Worm (Caenorhabditis elegans): Measurements from ENCODE around the gene C03B1.3.

C03B1.3 gene

ce11 chrX:6371192-6372116, 5.6 kb downstream of the C03B1.3 start (continued):
- peak; percentile 43 for TF ChIP-seq zip-2 (tag; optimal IDR thresholded peaks at IDR 0.05)
- peak; percentile 48; the same call in 1 of the 2 replicates for TF ChIP-seq mdt-29 (GFP tag; IDR thresholded peaks at IDR 0.05)
- TF ChIP-seq tra-1 (GFP tag; IDR thresholded peaks at IDR 0.05) = peak; percentile 80; the same call in 1 of the 2 replicates
- no peak for TF ChIP-seq jun-1 (tag; optimal IDR thresholded peaks at IDR 0.05)
- no peak for TF ChIP-seq skn-1 (tag; optimal IDR thresholded peaks at IDR 0.05)
- TF ChIP-seq ceh-32 (tag; optimal IDR thresholded peaks at IDR 0.05; ENCODE audit: poor library complexity) = peak; percentile 39
- peak; percentile 56; the same call in 1 of the 2 replicates for TF ChIP-seq nhr-41 (GFP tag; IDR thresholded peaks at IDR 0.05)
- no peak for TF ChIP-seq mxl-2 (GFP tag; conservative IDR thresholded peaks at IDR 0.05)
- no peak for TF ChIP-seq nhr-6 (tag; optimal IDR thresholded peaks at IDR 0.05)

ce11 chrX:6373348-6373747, 7.5 kb downstream of the C03B1.3 start, which contains the start of gene C03B1.17:
Gene C03B1.17, plus strand, starts transcription at chrX:6373648.
- TF ChIP-seq duxl-1 (tag; optimal IDR thresholded peaks at IDR 0.05; ENCODE audit: poor library complexity) = no peak
- no peak for TF ChIP-seq nhr-237 (tag; optimal IDR thresholded peaks at IDR 0.05)
- TF ChIP-seq egl-43 (GFP tag; IDR thresholded peaks at IDR 0.05) = no peak
- TF ChIP-seq dmd-9 (GFP tag; IDR thresholded peaks at IDR 0.05) = no peak
- no peak for TF ChIP-seq lin-1 (GFP tag; IDR thresholded peaks at IDR 0.05)
- no peak for TF ChIP-seq F10B5.3 (tag; optimal IDR thresholded peaks at IDR 0.05)
- TF ChIP-seq T20F7.1 (GFP tag; optimal IDR thresholded peaks at IDR 0.05) = no peak
- no peak for TF ChIP-seq F49E8.2 (tag; optimal IDR thresholded peaks at IDR 0.05; ENCODE audit: borderline replicate concordance)
- TF ChIP-seq ces-1 (GFP tag; optimal IDR thresholded peaks at IDR 0.05) = no peak
- no peak for TF ChIP-seq tag-97 (GFP tag; IDR thresholded peaks at IDR 0.05)
- TF ChIP-seq madf-5 (GFP tag; IDR thresholded peaks at IDR 0.05) = no peak
- TF ChIP-seq nhr-48 (tag; optimal IDR thresholded peaks at IDR 0.05) = no peak
- no peak for TF ChIP-seq mes-2 (tag; optimal IDR thresholded peaks at IDR 0.05; ENCODE audit: poor library complexity, severe bottlenecking)
- no peak for TF ChIP-seq daf-8 (GFP tag; IDR thresholded peaks at IDR 0.05)
- no peak for TF ChIP-seq unc-39 (tag; optimal IDR thresholded peaks at IDR 0.05)
- TF ChIP-seq pha-4 (GFP tag; IDR thresholded peaks at IDR 0.05) = no peak
- no peak for TF ChIP-seq pha-4 (tag; optimal IDR thresholded peaks at IDR 0.05)

- TF ChIP-seq aha-1 (tag) (peak; percentile 86), nhr-11 (tag; optimal IDR thresholded peaks at IDR 0.05) (no peak)
These were observed 8.6 kb downstream of the C03B1.3 start, which contains the start of gene C03B1.1 for ce11 chrX:6374451-6374850. Gene C03B1.1, plus strand, starts transcription at chrX:6374751.

ce11 chrX:6377634-6378288, 11.9 kb downstream of the C03B1.3 start, which contains the start of gene lmp-1:
Gene lmp-1, minus strand, starts transcription at chrX:6377684.
- peak; percentile 84 for TF ChIP-seq aha-1 (tag)
- peak; percentile 33 for TF ChIP-seq pqm-1 (tag; optimal IDR thresholded peaks at IDR 0.05)
- TF ChIP-seq daf-16 (GFP tag; optimal IDR thresholded peaks at IDR 0.05) = no peak
- TF ChIP-seq daf-16 (tag; optimal IDR thresholded peaks at IDR 0.05) = peak; percentile 77
- no peak for TF ChIP-seq fkh-10 (GFP tag; optimal IDR thresholded peaks at IDR 0.05)
- TF ChIP-seq ceh-44 (GFP tag; IDR thresholded peaks at IDR 0.05) = no peak
- no peak for TF ChIP-seq snpc-1.2 (GFP tag; IDR thresholded peaks at IDR 0.05)
- TF ChIP-seq jun-1 (tag; optimal IDR thresholded peaks at IDR 0.05) = no peak
- no peak for TF ChIP-seq zip-11 (GFP tag; IDR thresholded peaks at IDR 0.05)
- TF ChIP-seq dmd-6 (GFP tag; IDR thresholded peaks at IDR 0.05) = peak; percentile 38; the same call in 1 of the 2 replicates
- TF ChIP-seq unc-39 (tag; optimal IDR thresholded peaks at IDR 0.05) = no peak
- TF ChIP-seq lin-15B (tag; optimal IDR thresholded peaks at IDR 0.05) = no peak
- TF ChIP-seq php-3 (GFP tag; IDR thresholded peaks at IDR 0.05) = peak; percentile 47; the same call in 1 of the 2 replicates
- peak; percentile 18 for TF ChIP-seq hlh-11 (tag; optimal IDR thresholded peaks at IDR 0.05)
- no peak for TF ChIP-seq ztf-7 (tag; optimal IDR thresholded peaks at IDR 0.05)
- TF ChIP-seq nhr-11 (tag; optimal IDR thresholded peaks at IDR 0.05) = no peak
- no peak for TF ChIP-seq skn-1 (tag; optimal IDR thresholded peaks at IDR 0.05)
- no peak for TF ChIP-seq nhr-77 (tag; optimal IDR thresholded peaks at IDR 0.05)
- no peak for TF ChIP-seq aly-2 (tag; optimal IDR thresholded peaks at IDR 0.05)
- no peak for TF ChIP-seq ces-1 (GFP tag; optimal IDR thresholded peaks at IDR 0.05)
- no peak for TF ChIP-seq zip-2 (tag; optimal IDR thresholded peaks at IDR 0.05)
- no peak for TF ChIP-seq dpl-1 (GFP tag; optimal IDR thresholded peaks at IDR 0.05)
- TF ChIP-seq dve-1 (tag; optimal IDR thresholded peaks at IDR 0.05; ENCODE audit: insufficient read depth) = peak; percentile 25

Measured in whole organism, L4 larva.